Fruit fly (Drosophila melanogaster): ENCODE data around the gene CG11619.
A peak's percentile ranks its signal among the peaks of the same experiment; 100 is the strongest.

Gene CG11619

DNA sequence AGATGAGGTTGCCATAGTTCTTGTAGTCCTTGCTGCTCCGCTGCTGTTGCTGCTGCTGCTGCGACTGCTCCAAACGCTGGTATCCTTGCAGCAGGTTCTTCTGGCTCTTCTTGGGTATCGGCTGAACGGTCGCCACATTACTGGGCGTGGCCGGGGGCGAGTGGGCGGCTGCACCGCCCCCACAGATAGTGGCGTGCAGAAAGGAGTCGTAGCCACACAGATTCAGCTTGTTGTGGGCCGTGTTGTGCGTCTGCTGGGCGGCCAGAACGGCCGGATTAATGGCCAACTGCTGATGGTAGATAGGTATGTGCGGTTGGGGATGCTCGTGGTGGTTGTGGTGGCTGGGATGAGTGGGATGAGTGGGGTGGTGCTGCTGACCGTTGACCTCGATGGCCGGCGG lies 17.3 kb upstream of the CG11619 start:
- TF ChIP-seq Dfd (GFP tag; optimal IDR thresholded peaks at IDR 0.05), result peak; percentile 11
- TF ChIP-seq rgr (GFP tag; optimal IDR thresholded peaks at IDR 0.05), result no peak
- TF ChIP-seq OdsH (GFP tag; optimal IDR thresholded peaks at IDR 0.05), result no peak

DNA sequence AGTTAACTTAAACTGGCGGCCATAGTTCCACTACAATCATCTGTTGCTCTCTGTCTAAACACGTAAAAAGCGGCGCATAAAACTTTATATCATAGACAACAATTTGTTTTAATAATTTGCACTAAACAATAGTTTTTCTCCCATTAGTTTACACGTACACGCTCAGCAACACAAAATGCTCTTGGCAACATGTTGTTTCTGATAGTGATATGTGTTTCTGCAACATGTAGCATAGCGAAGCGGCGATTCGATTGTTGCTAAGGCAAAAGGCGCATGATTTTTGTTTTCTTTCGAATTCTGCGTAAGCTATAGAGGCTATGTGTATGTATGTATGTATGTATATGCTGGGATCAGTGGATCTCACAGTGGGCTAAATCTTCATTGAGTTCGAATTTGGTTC lies 16.0 kb upstream of the CG11619 start:
- TF ChIP-seq dsf (GFP tag; optimal IDR thresholded peaks at IDR 0.05; ENCODE audit: borderline replicate concordance) (no peak), jim (GFP tag; optimal IDR thresholded peaks at IDR 0.05) (no peak), fru (GFP tag; optimal IDR thresholded peaks at IDR 0.05) (no peak), CG32264 (GFP tag; optimal IDR thresholded peaks at IDR 0.05) (no peak)

DNA sequence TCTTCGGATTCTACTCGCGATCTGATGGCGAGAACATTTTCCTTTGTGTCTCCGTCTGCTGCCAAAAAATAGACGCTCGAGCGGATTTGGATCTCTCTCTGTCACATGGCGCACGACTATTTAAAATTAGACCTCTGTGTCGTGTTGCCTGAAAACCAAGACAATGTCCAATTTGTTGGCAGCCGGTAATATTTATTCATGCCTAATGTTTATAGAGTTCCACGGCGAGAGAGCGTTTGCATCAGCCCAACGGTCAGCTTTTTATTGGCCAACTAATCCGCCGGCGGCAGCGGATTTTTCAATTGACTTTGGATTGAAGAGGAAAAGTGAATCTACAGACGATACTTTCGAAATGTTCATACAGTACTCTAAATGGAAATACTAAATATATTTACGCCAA lies 15.1 kb upstream of the CG11619 start, which contains the start of gene SmydA-2:
SmydA-2 (minus strand) TSS at position 33 of the 400 bp plus-strand sequence.
- no peak for TF ChIP-seq usp (GFP tag; optimal IDR thresholded peaks at IDR 0.05)
- no peak for TF ChIP-seq sage (GFP tag; optimal IDR thresholded peaks at IDR 0.05)
- TF ChIP-seq dsf (GFP tag; optimal IDR thresholded peaks at IDR 0.05; ENCODE audit: borderline replicate concordance), result no peak
- TF ChIP-seq h (GFP tag; optimal IDR thresholded peaks at IDR 0.05), result no peak

DNA sequence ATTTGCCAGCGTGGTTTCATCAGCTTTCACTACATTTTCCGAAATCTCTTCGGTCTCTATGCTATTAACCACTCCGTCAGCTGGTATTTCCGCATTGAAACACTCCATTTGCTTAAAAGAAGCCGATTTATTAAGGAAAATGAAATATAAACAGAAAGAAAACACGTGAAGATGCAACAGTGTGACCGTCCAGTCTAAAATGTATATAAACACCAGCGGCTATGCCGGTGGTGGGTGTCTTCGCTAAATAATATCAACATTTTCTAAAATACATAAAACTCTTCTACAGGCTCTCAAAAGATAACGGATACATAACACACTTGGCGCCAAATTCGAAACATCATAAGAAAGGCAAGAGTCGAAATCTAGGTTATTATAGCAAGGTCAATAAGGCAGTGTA lies 12.3 kb upstream of the CG11619 start, which contains the start of gene CG3808:
CG3808 (minus strand) TSS at position 196 of the 400 bp plus-strand sequence.
- TF ChIP-seq HLH106 (tag; optimal IDR thresholded peaks at IDR 0.05), result peak; percentile 29
- no peak for TF ChIP-seq fru (GFP tag; optimal IDR thresholded peaks at IDR 0.05)
- no peak for TF ChIP-seq GATAd (GFP tag; optimal IDR thresholded peaks at IDR 0.05)
- TF ChIP-seq ey (GFP tag; optimal IDR thresholded peaks at IDR 0.05), result no peak
- no peak for TF ChIP-seq dmrt93B (GFP tag; optimal IDR thresholded peaks at IDR 0.05)
- TF ChIP-seq Hr83 (GFP tag; optimal IDR thresholded peaks at IDR 0.05; ENCODE audit: poor library complexity, severe bottlenecking), result no peak
- TF ChIP-seq pan (optimal IDR thresholded peaks at IDR 0.05), result no peak
- TF ChIP-seq psq (GFP tag; optimal IDR thresholded peaks at IDR 0.05), result peak; percentile 84
- no peak for TF ChIP-seq brk (GFP tag; optimal IDR thresholded peaks at IDR 0.05)
- TF ChIP-seq dsf (GFP tag; optimal IDR thresholded peaks at IDR 0.05; ENCODE audit: borderline replicate concordance), result no peak
- no peak for TF ChIP-seq sv (GFP tag; optimal IDR thresholded peaks at IDR 0.05)
- TF ChIP-seq OdsH (GFP tag; optimal IDR thresholded peaks at IDR 0.05), result no peak
- TF ChIP-seq foxo (GFP tag; optimal IDR thresholded peaks at IDR 0.05), result no peak
- no peak for TF ChIP-seq h (GFP tag; optimal IDR thresholded peaks at IDR 0.05)
- peak; percentile 66 for TF ChIP-seq Myc (optimal IDR thresholded peaks at IDR 0.05)
- TF ChIP-seq N (GFP tag; optimal IDR thresholded peaks at IDR 0.05), result no peak
- no peak for TF ChIP-seq Jra (GFP tag; optimal IDR thresholded peaks at IDR 0.05)
- TF ChIP-seq tai (GFP tag; optimal IDR thresholded peaks at IDR 0.05), result no peak
- TF ChIP-seq lola (GFP tag; optimal IDR thresholded peaks at IDR 0.05), result no peak
- no peak for TF ChIP-seq woc (GFP tag; optimal IDR thresholded peaks at IDR 0.05)
- TF ChIP-seq Mio (GFP tag; optimal IDR thresholded peaks at IDR 0.05), result no peak
- no peak for TF ChIP-seq jim (GFP tag; optimal IDR thresholded peaks at IDR 0.05)
- TF ChIP-seq Dfd (GFP tag; optimal IDR thresholded peaks at IDR 0.05), result no peak
- no peak for TF ChIP-seq Abd-B (GFP tag; optimal IDR thresholded peaks at IDR 0.05)
- peak; percentile 18 for TF ChIP-seq Hnf4 (GFP tag; optimal IDR thresholded peaks at IDR 0.05)
- no peak for TF ChIP-seq usp (GFP tag; optimal IDR thresholded peaks at IDR 0.05)
- no peak for TF ChIP-seq Hr78 (GFP tag; optimal IDR thresholded peaks at IDR 0.05)
- peak; percentile 95 for TF ChIP-seq Dif (GFP tag; optimal IDR thresholded peaks at IDR 0.05; ENCODE audit: partially characterized antibody)
- peak in 1 of 2 experiments; percentile 65 for TF ChIP-seq dl (GFP tag; optimal IDR thresholded peaks at IDR 0.05; ENCODE audit: insufficient read depth in 1 of 2, partially characterized antibody in 2 of 2)
- TF ChIP-seq rgr (GFP tag; optimal IDR thresholded peaks at IDR 0.05), result no peak

DNA sequence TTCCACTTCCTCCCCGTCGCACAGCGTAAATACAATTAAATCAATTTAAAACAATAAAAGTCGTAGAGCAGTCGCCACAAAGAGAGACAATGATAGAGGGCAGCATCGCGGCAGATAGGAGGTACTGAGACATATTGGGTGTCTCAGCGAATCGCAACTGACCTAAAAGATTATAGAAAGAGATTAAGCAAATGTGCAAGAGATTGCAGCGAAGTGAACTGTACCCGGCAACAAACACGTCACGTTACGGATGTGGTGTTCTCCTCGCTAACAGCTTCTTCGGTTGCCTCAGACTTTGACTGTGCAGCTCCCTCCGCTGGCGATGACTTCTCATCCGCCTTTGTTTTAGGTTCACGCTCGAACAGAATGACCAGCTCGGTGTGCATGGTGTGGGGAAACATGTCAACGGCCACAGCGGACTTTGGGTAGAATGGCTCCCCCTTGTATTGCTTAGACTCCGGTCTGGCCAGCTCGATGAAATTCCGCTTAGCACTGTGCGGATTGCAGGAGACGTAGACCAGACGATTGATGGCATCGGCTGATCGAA lies 10.2 kb upstream of the CG11619 start:
- TF ChIP-seq sv (GFP tag; optimal IDR thresholded peaks at IDR 0.05) (no peak), Mio (GFP tag; optimal IDR thresholded peaks at IDR 0.05) (no peak), psq (GFP tag; optimal IDR thresholded peaks at IDR 0.05) (peak; percentile 4), ey (GFP tag; optimal IDR thresholded peaks at IDR 0.05) (no peak), Abd-B (GFP tag; optimal IDR thresholded peaks at IDR 0.05) (no peak), dsf (GFP tag; optimal IDR thresholded peaks at IDR 0.05; ENCODE audit: borderline replicate concordance) (no peak), Dif (GFP tag; optimal IDR thresholded peaks at IDR 0.05; ENCODE audit: partially characterized antibody) (peak; percentile 13), Hnf4 (GFP tag; optimal IDR thresholded peaks at IDR 0.05) (peak; percentile 79)
